Fruit fly (Drosophila melanogaster): ENCODE results near the gene CG7044.

CG7044 gene

dm6 chr3R:21126673-21127284, 25.3 kb upstream of the CG7044 start (continued):
- no peak for TF ChIP-seq CG34224 (GFP tag; IDR thresholded peaks at IDR 0.05; ENCODE audit: partially characterized antibody)
- no peak for TF ChIP-seq sug (tag; optimal IDR thresholded peaks at IDR 0.05)
- no peak for TF ChIP-seq insv (GFP tag; optimal IDR thresholded peaks at IDR 0.05)
- TF ChIP-seq chm (GFP tag; IDR thresholded peaks at IDR 0.05) = 0 out of 2 replicates have a peak, but pooled peaks have one; percentile 34
- TF ChIP-seq CG30403 (GFP tag; optimal IDR thresholded peaks at IDR 0.05) = no peak
- no peak for TF ChIP-seq CG32532 (GFP tag; IDR thresholded peaks at IDR 0.05)
- TF ChIP-seq CG12155 (GFP tag; optimal IDR thresholded peaks at IDR 0.05) = no peak
- no peak for TF ChIP-seq CG14441 (GFP tag; IDR thresholded peaks at IDR 0.05)
- TF ChIP-seq Sry-β (GFP tag; optimal IDR thresholded peaks at IDR 0.05) = no peak
- TF ChIP-seq Nf-YA (GFP tag; IDR thresholded peaks at IDR 0.05) = 0 out of 2 replicates have a peak, but pooled peaks have one; percentile 6
- TF ChIP-seq CG7556 (GFP tag; optimal IDR thresholded peaks at IDR 0.05) = no peak
- TF ChIP-seq chinmo (GFP tag; IDR thresholded peaks at IDR 0.05; ENCODE audit: partially characterized antibody) = 0 out of 4 replicates have a peak, but pooled peaks have one; percentile 34
- TF ChIP-seq NFAT (GFP tag; IDR thresholded peaks at IDR 0.05) = peak; percentile 18; the same call in 1 of the 2 replicates
- no peak for TF ChIP-seq CG15479 (GFP tag; optimal IDR thresholded peaks at IDR 0.05)
- TF ChIP-seq Eip74EF (GFP tag; optimal IDR thresholded peaks at IDR 0.05) = peak in 1 of 2 experiments; percentile 3
- TF ChIP-seq zfh1 (GFP tag; IDR thresholded peaks at IDR 0.05) = no peak
- no peak for TF ChIP-seq klu (GFP tag; IDR thresholded peaks at IDR 0.05)
- TF ChIP-seq Aef1 (GFP tag; IDR thresholded peaks at IDR 0.05) = no peak
- peak; percentile 73 for TF ChIP-seq CTCF (GFP tag; optimal IDR thresholded peaks at IDR 0.05)
- no peak for TF ChIP-seq Sin3A (optimal IDR thresholded peaks at IDR 0.05)
- TF ChIP-seq CG7963 (GFP tag; IDR thresholded peaks at IDR 0.05; ENCODE audit: partially characterized antibody) = no peak
- peak; percentile 16 for TF ChIP-seq YL-1 (GFP tag; optimal IDR thresholded peaks at IDR 0.05)
- peak; percentile 72 for TF ChIP-seq CG1832 (GFP tag; optimal IDR thresholded peaks at IDR 0.05)
- no peak for TF ChIP-seq trem (tag; optimal IDR thresholded peaks at IDR 0.05)
- TF ChIP-seq stwl (tag; optimal IDR thresholded peaks at IDR 0.05) = no peak
- TF ChIP-seq jing (GFP tag; optimal IDR thresholded peaks at IDR 0.05) = no peak
- TF ChIP-seq CHES-1-like (GFP tag; optimal IDR thresholded peaks at IDR 0.05) = no peak
- peak; percentile 97 for TF ChIP-seq cg (GFP tag; optimal IDR thresholded peaks at IDR 0.05)
- TF ChIP-seq CG7786 (GFP tag; optimal IDR thresholded peaks at IDR 0.05) = no peak
- no peak for TF ChIP-seq ato (GFP tag; IDR thresholded peaks at IDR 0.05; ENCODE audit: partially characterized antibody)
- no peak for TF ChIP-seq C15 (GFP tag; IDR thresholded peaks at IDR 0.05)
- TF ChIP-seq HLHmδ (GFP tag; optimal IDR thresholded peaks at IDR 0.05) = no peak
- no peak for TF ChIP-seq CG1603 (tag; optimal IDR thresholded peaks at IDR 0.05)
- no peak for TF ChIP-seq tin (GFP tag; optimal IDR thresholded peaks at IDR 0.05)
- TF ChIP-seq Dref (GFP tag; IDR thresholded peaks at IDR 0.05) = no peak
- peak; percentile 92 for TF ChIP-seq CG8478 (optimal IDR thresholded peaks at IDR 0.05)
- no peak for TF ChIP-seq gce (GFP tag; IDR thresholded peaks at IDR 0.05)
- TF ChIP-seq sens (GFP tag) = peak; percentile 35
- TF ChIP-seq CG18011 (GFP tag; optimal IDR thresholded peaks at IDR 0.05) = no peak
- peak; percentile 68 for TF ChIP-seq CG4617 (GFP tag; optimal IDR thresholded peaks at IDR 0.05; ENCODE audit: borderline replicate concordance)
- no peak for TF ChIP-seq CG6765 (GFP tag; optimal IDR thresholded peaks at IDR 0.05)
- TF ChIP-seq CG6689 (GFP tag; IDR thresholded peaks at IDR 0.05) = no peak
- TF ChIP-seq nom (GFP tag; optimal IDR thresholded peaks at IDR 0.05) = peak; percentile 19
- no peak for TF ChIP-seq fd3F (GFP tag; optimal IDR thresholded peaks at IDR 0.05)
